Worm (Caenorhabditis elegans): ENCODE data around the gene F56D2.2.

- TF ChIP-seq dao-5 (tag; optimal IDR thresholded peaks at IDR 0.05), result no peak
- TF ChIP-seq him-1 (tag; optimal IDR thresholded peaks at IDR 0.05), result no peak
- TF ChIP-seq W03F9.2 (tag; optimal IDR thresholded peaks at IDR 0.05), result no peak
Measured at ce11 chrIII:5594350-5594749, 7.3 kb downstream of the F56D2.2 start.

Data from whole organism, L4/young adult.